Worm (Caenorhabditis elegans) whole organism, early embryonic: Measurements from ENCODE around the gene F35G2.1.

Experiments used
- F13C5.2 ChIP-seq: sonication (generic microtip); optimal IDR thresholded peaks from 2 replicates; lab custom pipeline; 2017; ENCODE audit warnings: mild to moderate bottlenecking, missing genetic modification characterization, inconsistent platforms, missing compliant biosample characterization
- ama-1 ChIP-seq: fragments of 150-350 bp; optimal IDR thresholded peaks from 2 replicates; lab custom pipeline; 2014
- ceh-13 ChIP-seq: fragments of 200-800 bp; sonication (Bioruptor generic); optimal IDR thresholded peaks from 2 replicates; lab custom pipeline; 2018; ENCODE audit warnings: mild to moderate bottlenecking, missing genetic modification characterization, missing compliant biosample characterization
- flt-1 ChIP-seq: fragments of 200-800 bp; sonication (Bioruptor generic); IDR thresholded peaks from 2 replicates; pipeline ENCODE4 v1.3.6; 2022; ENCODE audit warnings: missing genetic modification characterization, missing compliant biosample characterization
- hmbx-1 ChIP-seq: sonication (generic microtip); optimal IDR thresholded peaks from 2 replicates; lab custom pipeline; 2016; ENCODE audit warnings: mild to moderate bottlenecking, missing genetic modification characterization, missing compliant biosample characterization
- hnd-1 ChIP-seq: sonication (generic microtip); optimal IDR thresholded peaks from 2 replicates; lab custom pipeline; 2016; ENCODE audit warnings: missing genetic modification characterization, missing compliant biosample characterization
- scrt-1 ChIP-seq: fragments of 200-800 bp; sonication (Bioruptor generic); IDR thresholded peaks from 2 replicates; pipeline ENCODE4 v1.3.6; 2022; ENCODE audit warnings: missing genetic modification characterization, missing compliant biosample characterization
- tbx-11 ChIP-seq: fragments of 200-800 bp; sonication (Bioruptor generic); IDR thresholded peaks from 2 replicates; pipeline ENCODE4 v1.3.6; 2022; ENCODE audit warnings: missing genetic modification characterization, missing compliant biosample characterization
- tbx-37 ChIP-seq: fragments of 200-800 bp; sonication (Bioruptor generic); conservative IDR thresholded peaks from 2 replicates; pipeline ENCODE4 v1.3.6; 2022; ENCODE audit warnings: missing genetic modification reagents, missing genetic modification characterization, missing compliant biosample characterization

ce11 chrIV:12196608-12197007, 6.4 kb upstream of the F35G2.1 start:
- no peak for TF ChIP-seq ama-1 (lab: Kevin White, UChicago)
- no peak for TF ChIP-seq hnd-1 (tag; lab: Kevin White, UChicago)
- TF ChIP-seq scrt-1 (GFP tag; lab: Robert Waterston, UW), result no peak
- TF ChIP-seq flt-1 (GFP tag; lab: Robert Waterston, UW), result no peak
- no peak for TF ChIP-seq F13C5.2
- no peak for TF ChIP-seq ceh-13 (GFP tag; lab: Kevin White, UChicago)
- no peak for TF ChIP-seq hmbx-1 (tag; lab: Kevin White, UChicago)
- TF ChIP-seq tbx-37 (GFP tag; lab: Robert Waterston, UW), result no peak
- no peak for TF ChIP-seq tbx-11 (GFP tag; lab: Robert Waterston, UW)
